Worm (Caenorhabditis elegans) whole organism, midembryonic: ENCODE measurements around the gene srr-2.

Experiments used
- T22C8.4 ChIP-seq: fragments of 200-800 bp; sonication (Bioruptor generic); IDR thresholded peaks from 2 replicates; pipeline ENCODE4 v1.3.6; 2022; ENCODE audit warnings: missing genetic modification characterization, missing compliant biosample characterization
- flt-1 ChIP-seq: fragments of 200-800 bp; sonication (Bioruptor generic); IDR thresholded peaks from 2 replicates; pipeline ENCODE4 v1.3.6; 2022; ENCODE audit warnings: missing genetic modification characterization, missing compliant biosample characterization
- klf-2 ChIP-seq: fragments of 200-800 bp; sonication (Bioruptor generic); conservative IDR thresholded peaks from 2 replicates; pipeline ENCODE4 v1.3.6; 2022; ENCODE audit warnings: missing genetic modification reagents, missing genetic modification characterization, missing compliant biosample characterization
- ref-1 ChIP-seq: fragments of 200-800 bp; sonication (Bioruptor generic); conservative IDR thresholded peaks from 2 replicates; pipeline ENCODE4 v1.3.6; 2022; ENCODE audit warnings: missing genetic modification reagents, missing genetic modification characterization, missing compliant biosample characterization
- tab-1 ChIP-seq: fragments of 200-800 bp; sonication (Bioruptor generic); IDR thresholded peaks from 2 replicates; pipeline ENCODE4 v1.3.6; 2022; ENCODE audit warnings: missing genetic modification characterization, missing compliant biosample characterization
- ztf-23 ChIP-seq: fragments of 200-800 bp; sonication (Bioruptor generic); IDR thresholded peaks from 2 replicates; pipeline ENCODE4 v1.3.6; 2022; ENCODE audit warnings: missing genetic modification reagents, missing genetic modification characterization, missing compliant biosample characterization

- TF ChIP-seq tab-1 (GFP tag; lab: Robert Waterston, UW) (no peak), ztf-23 (no peak), flt-1 (GFP tag; lab: Robert Waterston, UW) (no peak), ref-1 (GFP tag; lab: Robert Waterston, UW) (no peak), T22C8.4 (GFP tag; lab: Robert Waterston, UW) (no peak), klf-2 (GFP tag; lab: Robert Waterston, UW) (no peak)
Measured at ce11 chrV:19181684-19182083, 35.3 kb downstream of the srr-2 start.
